Worm (Caenorhabditis elegans) whole organism, L4 larva: Measurements from ENCODE around the gene nhr-141.

Experiments used
- D1046.2 ChIP-seq: fragments of 200-800 bp; sonication (Bioruptor generic); IDR thresholded peaks from 2 replicates; pipeline ENCODE4 v1.3.6; 2022; ENCODE audit warnings: missing genetic modification characterization, missing compliant biosample characterization
- F10B5.3 ChIP-seq: sonication (generic microtip); optimal IDR thresholded peaks from 2 replicates; lab custom pipeline; 2016; ENCODE audit warnings: mild to moderate bottlenecking, missing genetic modification characterization, missing compliant biosample characterization
- F49E8.2 ChIP-seq: sonication (generic microtip); optimal IDR thresholded peaks from 2 replicates; lab custom pipeline; 2016; ENCODE audit warnings: missing compliant biosample characterization, mild to moderate bottlenecking, missing genetic modification characterization, borderline replicate concordance
- T26A8.4 ChIP-seq: fragments of 200-800 bp; sonication (Bioruptor generic); IDR thresholded peaks from 2 replicates; pipeline ENCODE4 v1.3.6; 2022; ENCODE audit warnings: missing genetic modification characterization, missing compliant biosample characterization
- Y105C5A.15 ChIP-seq: fragments of 200-800 bp; sonication (Bioruptor generic); IDR thresholded peaks from 2 replicates; pipeline ENCODE4 v1.3.6; 2022; ENCODE audit warnings: missing genetic modification characterization, missing compliant biosample characterization
- ZK546.5 ChIP-seq, 2 experiments: sonication (generic microtip); optimal IDR thresholded peaks; 2 replicates each; lab custom pipeline; 2017; ENCODE audit warnings: missing biosample characterization in 2 of 2, missing genetic modification characterization in 2 of 2
- arid-1 ChIP-seq: fragments of 200-800 bp; sonication (Bioruptor generic); conservative IDR thresholded peaks from 2 replicates; pipeline ENCODE4 v1.3.6; 2022; ENCODE audit warnings: missing genetic modification reagents, missing genetic modification characterization, missing compliant biosample characterization
- ceh-28 ChIP-seq: fragments of 150-350 bp; optimal IDR thresholded peaks from 2 replicates; lab custom pipeline; 2014; ENCODE audit warnings: missing biosample characterization, missing genetic modification reagents, missing genetic modification characterization
- ceh-44 ChIP-seq: fragments of 200-800 bp; sonication (Bioruptor generic); IDR thresholded peaks from 2 replicates; pipeline ENCODE4 v1.3.6; 2022; ENCODE audit warnings: missing genetic modification reagents, missing genetic modification characterization, missing compliant biosample characterization
- ceh-82 ChIP-seq: sonication (generic microtip); optimal IDR thresholded peaks from 2 replicates; lab custom pipeline; 2017; ENCODE audit warnings: missing biosample characterization, missing genetic modification characterization
- ces-1 ChIP-seq: fragments of 150-350 bp; sonication (generic microtip); optimal IDR thresholded peaks from 4 replicates; lab custom pipeline; 2014; ENCODE audit warnings: missing biosample characterization, missing genetic modification reagents, missing genetic modification characterization
- daf-16 ChIP-seq, 3 experiments: sonication (generic microtip); optimal IDR thresholded peaks; 2 replicates each; lab custom pipeline; 2016 to 2017; ENCODE audit warnings: missing genetic modification characterization in 3 of 3, missing genetic modification reagents in 3 of 3, mild to moderate bottlenecking in 2 of 3, missing compliant biosample characterization in 2 of 3, missing biosample characterization in 1 of 3, moderate library complexity in 1 of 3
- hlh-30 ChIP-seq: sonication (generic microtip); optimal IDR thresholded peaks from 2 replicates; lab custom pipeline; 2017; ENCODE audit warnings: antibody characterized with exemption, mild to moderate bottlenecking, missing genetic modification characterization, missing compliant biosample characterization; ENCODE audit not compliant: insufficient read depth
- lin-15B ChIP-seq: fragments of 150-350 bp; sonication (generic microtip); optimal IDR thresholded peaks from 3 replicates; lab custom pipeline; 2014; ENCODE audit warnings: missing biosample characterization, missing genetic modification characterization
- lin-29 ChIP-seq: fragments of 200-800 bp; sonication (Bioruptor generic); IDR thresholded peaks from 2 replicates; pipeline ENCODE4 v1.3.6; 2022; ENCODE audit warnings: missing genetic modification reagents, missing genetic modification characterization, missing compliant biosample characterization
- lir-3 ChIP-seq: sonication (generic microtip); optimal IDR thresholded peaks from 2 replicates; lab custom pipeline; 2016; ENCODE audit warnings: mild to moderate bottlenecking, missing genetic modification characterization, missing compliant biosample characterization
- mdl-1 ChIP-seq, 2 experiments: fragments of 150-350 bp in 1 of 2; sonication (generic microtip) in 1 of 2; optimal IDR thresholded peaks; 2 replicates each; lab custom pipeline; 2014 to 2017; ENCODE audit warnings: missing biosample characterization in 2 of 2, missing genetic modification characterization in 2 of 2
- mdt-29 ChIP-seq: fragments of 200-800 bp; sonication (Bioruptor generic); IDR thresholded peaks from 2 replicates; pipeline ENCODE4 v1.3.6; 2022; ENCODE audit warnings: missing genetic modification reagents, missing genetic modification characterization, missing compliant biosample characterization
- mes-2 ChIP-seq: sonication (generic microtip); optimal IDR thresholded peaks from 2 replicates; lab custom pipeline; 2016; ENCODE audit warnings: missing genotype, mild to moderate bottlenecking, missing genetic modification characterization, missing compliant biosample characterization; ENCODE audit not compliant: poor library complexity, severe bottlenecking
- mxl-3 ChIP-seq: fragments of 200-800 bp; sonication (Bioruptor generic); optimal IDR thresholded peaks from 2 replicates; lab custom pipeline; 2018; ENCODE audit warnings: mild to moderate bottlenecking, missing genetic modification characterization, missing compliant biosample characterization
- nhr-10 ChIP-seq: fragments of 150-350 bp; optimal IDR thresholded peaks from 2 replicates; lab custom pipeline; 2014; ENCODE audit warnings: missing biosample characterization, missing genetic modification characterization
- nhr-25 ChIP-seq: sonication (generic microtip); optimal IDR thresholded peaks from 2 replicates; lab custom pipeline; 2017; ENCODE audit warnings: missing genetic modification characterization, mild to moderate bottlenecking, missing compliant biosample characterization, antibody characterized with exemption, moderate library complexity, borderline replicate concordance; ENCODE audit not compliant: insufficient read depth
- pha-4 ChIP-seq, 2 experiments: fragments of 150-350 bp in 1 of 2; fragments of 200-800 bp in 1 of 2; sonication (Bioruptor generic) in 1 of 2; IDR thresholded peaks in 1 of 2; optimal IDR thresholded peaks in 1 of 2; 2 replicates each; pipeline versions ENCODE4 v1.3.6 to Lab custom; 2014 to 2022; ENCODE audit warnings: missing genetic modification characterization in 2 of 2, missing genetic modification reagents in 2 of 2, missing biosample characterization in 1 of 2, missing compliant biosample characterization in 1 of 2
- rbr-2 ChIP-seq: sonication (generic microtip); optimal IDR thresholded peaks from 2 replicates; lab custom pipeline; 2016; ENCODE audit warnings: missing genotype, missing genetic modification characterization, missing compliant biosample characterization
- saeg-2 ChIP-seq: fragments of 200-800 bp; sonication (Bioruptor generic); IDR thresholded peaks from 2 replicates; pipeline ENCODE4 v1.3.6; 2022; ENCODE audit warnings: missing genetic modification reagents, missing genetic modification characterization, missing compliant biosample characterization
- snpc-1.2 ChIP-seq: fragments of 200-800 bp; sonication (Bioruptor generic); IDR thresholded peaks from 2 replicates; pipeline ENCODE4 v1.3.6; 2022; ENCODE audit warnings: missing genetic modification reagents, missing genetic modification characterization, missing compliant biosample characterization
- tra-1 ChIP-seq: fragments of 200-800 bp; sonication (Bioruptor generic); IDR thresholded peaks from 2 replicates; pipeline ENCODE4 v1.3.6; 2022; ENCODE audit warnings: missing genetic modification reagents, missing genetic modification characterization, missing compliant biosample characterization
- unc-130 ChIP-seq: sonication (generic microtip); optimal IDR thresholded peaks from 2 replicates; lab custom pipeline; 2016; ENCODE audit warnings: missing genetic modification reagents, missing genetic modification characterization, missing compliant biosample characterization
- unc-62 ChIP-seq, 3 experiments: fragments of 150-350 bp in 1 of 3; sonication (generic microtip); optimal IDR thresholded peaks in 2 of 3; peaks in 1 of 3; 1 replicate in 1 of 3; 2 replicates in 2 of 3; lab custom pipeline; 2014 to 2017; ENCODE audit warnings: missing biosample characterization in 3 of 3, missing genetic modification characterization in 3 of 3, missing genetic modification reagents in 3 of 3, missing genotype in 1 of 3
- zag-1 ChIP-seq: fragments of 150-350 bp; optimal IDR thresholded peaks from 2 replicates; lab custom pipeline; 2014; ENCODE audit warnings: missing biosample characterization, missing genetic modification characterization

nhr-141 gene

DNA sequence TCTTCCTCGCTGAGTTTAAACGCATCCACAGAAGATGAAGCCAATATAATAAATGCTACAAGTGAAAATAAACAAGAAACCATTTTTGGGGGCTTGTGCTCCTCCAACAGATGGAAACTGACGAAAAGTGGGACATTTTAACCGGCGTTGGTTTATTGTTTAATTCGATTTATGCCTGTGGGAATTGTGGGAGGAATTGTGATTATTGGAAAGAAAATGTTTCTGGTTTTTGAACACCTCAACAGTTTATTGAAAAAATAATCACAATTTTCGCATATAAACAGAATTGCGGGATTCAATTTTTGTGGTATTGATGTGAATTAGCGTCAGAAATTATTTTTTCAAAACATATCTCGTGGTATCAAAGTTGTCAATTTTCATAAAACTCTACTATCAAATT is 9.8 kb downstream of the nhr-141 start, which contains the start of gene try-8:
Gene try-8, minus strand, starts transcription at position 101 of the 400 bp plus-strand sequence.
- no peak for TF ChIP-seq ceh-44 (GFP tag; lab: Robert Waterston, UW)
- no peak for TF ChIP-seq saeg-2 (GFP tag; lab: Robert Waterston, UW)

DNA sequence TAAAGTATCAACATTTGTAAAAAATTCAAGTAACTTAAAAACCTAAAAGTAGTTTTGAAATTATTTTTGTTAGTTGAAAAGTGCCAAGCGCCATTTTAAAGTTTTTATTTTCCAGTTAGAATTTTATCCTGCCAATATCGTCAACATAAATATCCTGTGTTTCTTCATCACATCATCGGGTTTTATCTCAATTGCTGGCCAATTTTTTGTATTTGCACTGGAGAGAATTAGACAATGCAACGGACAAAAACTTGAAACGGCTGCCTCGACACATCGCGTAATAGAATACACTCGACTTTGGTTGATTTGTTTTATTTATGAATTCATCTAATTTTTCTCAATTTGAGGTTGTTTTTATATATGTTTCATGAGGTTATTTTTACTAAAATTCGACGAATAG is 10.5 kb downstream of the nhr-141 start, which contains the start of gene F25E5.2:
Gene F25E5.2, plus strand, starts transcription at position 301 of the 400 bp plus-strand sequence.
- TF ChIP-seq hlh-30 (tag; lab: Kevin White, UChicago) (no peak), F49E8.2 (no peak), lin-15B (tag; lab: Kevin White, UChicago) (no peak), T26A8.4 (GFP tag; lab: Robert Waterston, UW) (no peak), lin-29 (GFP tag; lab: Robert Waterston, UW) (no peak), unc-130 (GFP tag; lab: Kevin White, UChicago) (no peak), zag-1 (tag; lab: Kevin White, UChicago) (no peak), mdl-1 (tag; optimal IDR thresholded peaks at IDR 0.05; lab: Kevin White, UChicago) (no peak), unc-62 (GFP tag; optimal IDR thresholded peaks at IDR 0.05 in 1 of 2; lab: Kevin White, UChicago) (no peak), unc-62 (tag; optimal IDR thresholded peaks at IDR 0.05; lab: Kevin White, UChicago) (no peak), ces-1 (GFP tag; lab: Kevin White, UChicago) (no peak)
- TF ChIP-seq, all 104 proteins: peak for 0

DNA sequence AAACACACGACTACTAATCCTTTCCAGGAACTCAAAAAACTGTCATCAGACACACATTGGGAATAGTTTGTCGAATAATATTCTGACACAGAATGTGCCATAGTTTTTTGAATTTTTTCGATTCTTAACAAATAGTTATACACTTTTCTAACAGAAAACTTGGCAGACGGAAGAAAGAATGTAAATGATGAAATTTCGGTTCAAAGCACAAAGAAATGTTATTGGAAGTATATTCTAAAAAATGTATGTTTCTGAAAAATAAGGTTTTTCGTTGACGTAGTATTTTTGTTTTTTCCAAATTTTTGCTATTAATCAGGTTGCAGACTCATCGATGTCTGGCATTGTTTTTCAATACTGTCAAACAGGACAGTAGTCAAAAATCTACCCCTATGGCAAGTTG is 16.4 kb downstream of the nhr-141 start, which contains the start of gene srh-92:
Gene srh-92, minus strand, starts transcription at position 101 of the 400 bp plus-strand sequence.
- no peak for TF ChIP-seq nhr-25
- TF ChIP-seq unc-130 (GFP tag; lab: Kevin White, UChicago): no peak

DNA sequence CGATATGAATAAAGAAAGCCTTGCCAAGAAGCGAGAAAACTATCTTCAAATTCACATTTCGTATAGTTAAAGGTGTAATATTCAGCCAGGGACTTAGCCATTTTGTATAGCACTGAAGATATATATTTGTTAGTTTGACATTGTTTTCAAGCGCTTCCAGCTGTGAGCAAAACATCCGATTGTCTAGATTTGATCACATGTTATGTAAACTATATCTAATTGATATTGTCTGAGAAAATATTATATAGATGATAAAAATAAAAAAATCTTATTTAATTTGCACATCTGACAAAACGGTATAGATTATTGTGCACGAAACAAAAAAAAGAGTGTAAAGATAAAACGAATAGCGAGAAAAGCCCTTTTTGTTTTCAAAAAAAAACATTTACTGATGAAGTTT is 20.2 kb downstream of the nhr-141 start, which contains the start of gene srh-89:
Gene srh-89, minus strand, starts transcription at position 101 of the 400 bp plus-strand sequence.
- TF ChIP-seq ZK546.5 (tag; optimal IDR thresholded peaks at IDR 0.05; lab: Kevin White, UChicago): no peak
- TF ChIP-seq T26A8.4 (GFP tag; lab: Robert Waterston, UW): no peak
- TF ChIP-seq daf-16 (GFP tag; optimal IDR thresholded peaks at IDR 0.05; lab: Kevin White, UChicago): no peak
- no peak for TF ChIP-seq daf-16 (tag; optimal IDR thresholded peaks at IDR 0.05; lab: Kevin White, UChicago)
- TF ChIP-seq unc-62 (GFP tag; optimal IDR thresholded peaks at IDR 0.05 in 1 of 2; lab: Kevin White, UChicago): no peak
- TF ChIP-seq unc-62 (tag; optimal IDR thresholded peaks at IDR 0.05; lab: Kevin White, UChicago): no peak
- TF ChIP-seq hlh-30 (tag; lab: Kevin White, UChicago): no peak
- no peak for TF ChIP-seq rbr-2 (tag; lab: Kevin White, UChicago)
- no peak for TF ChIP-seq pha-4 (GFP tag; IDR thresholded peaks at IDR 0.05; lab: Robert Waterston, UW)
- TF ChIP-seq pha-4 (tag; optimal IDR thresholded peaks at IDR 0.05; lab: Kevin White, UChicago): no peak
- no peak for TF ChIP-seq lir-3 (tag; lab: Kevin White, UChicago)
- TF ChIP-seq tra-1 (GFP tag; lab: Robert Waterston, UW): no peak
- TF ChIP-seq F10B5.3 (tag; lab: Kevin White, UChicago): no peak
- no peak for TF ChIP-seq Y105C5A.15 (GFP tag; lab: Robert Waterston, UW)
- no peak for TF ChIP-seq arid-1 (GFP tag; lab: Robert Waterston, UW)
- TF ChIP-seq ceh-28 (tag; lab: Kevin White, UChicago): no peak
- no peak for TF ChIP-seq D1046.2 (GFP tag; lab: Robert Waterston, UW)
- no peak for TF ChIP-seq nhr-10 (tag; lab: Kevin White, UChicago)
- TF ChIP-seq ceh-82 (tag; lab: Kevin White, UChicago): no peak
- no peak for TF ChIP-seq snpc-1.2 (GFP tag; lab: Robert Waterston, UW)
- no peak for TF ChIP-seq mdt-29 (GFP tag; lab: Robert Waterston, UW)
- no peak for TF ChIP-seq mxl-3 (GFP tag; lab: Kevin White, UChicago)
- no peak for TF ChIP-seq mes-2 (tag; lab: Kevin White, UChicago)
- TF ChIP-seq, all 104 proteins: peak for 0
